Worm (Caenorhabditis elegans): ENCODE measurements around the gene ceh-32.

The ceh-32 gene

DNA sequence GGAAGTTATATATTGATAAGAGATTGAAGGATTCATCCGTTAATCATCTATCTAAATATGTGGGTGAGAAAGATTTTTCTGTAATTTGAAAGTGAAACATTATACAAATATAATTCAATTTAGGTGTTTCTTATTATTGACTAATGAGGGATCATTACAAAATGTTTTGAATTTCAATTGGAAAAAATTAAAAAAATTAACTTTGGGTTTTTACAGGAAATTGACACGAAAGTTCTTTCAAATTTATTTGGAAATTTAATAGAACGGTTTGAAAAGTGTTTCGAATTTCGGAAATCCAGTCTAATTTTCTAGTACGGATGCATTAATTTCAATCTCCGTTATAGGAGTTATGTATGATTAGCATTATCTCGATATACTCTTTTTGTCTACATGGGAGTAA, 52.1 kb downstream of the ceh-32 start:
- TF ChIP-seq mdl-1 (tag; optimal IDR thresholded peaks at IDR 0.05): no peak
- TF ChIP-seq nhr-76 (tag; optimal IDR thresholded peaks at IDR 0.05): no peak
- TF ChIP-seq nhr-28 (tag; optimal IDR thresholded peaks at IDR 0.05): no peak
- TF ChIP-seq lsy-12 (tag; optimal IDR thresholded peaks at IDR 0.05): no peak
- TF ChIP-seq nhr-11 (tag; optimal IDR thresholded peaks at IDR 0.05): no peak
- TF ChIP-seq pqm-1 (tag; optimal IDR thresholded peaks at IDR 0.05): no peak
- TF ChIP-seq ama-1 (optimal IDR thresholded peaks at IDR 0.05): no peak
- no peak for TF ChIP-seq ceh-16 (tag; optimal IDR thresholded peaks at IDR 0.05)
- TF ChIP-seq nhr-25 (tag; optimal IDR thresholded peaks at IDR 0.05): no peak
- no peak for TF ChIP-seq egl-5 (tag; optimal IDR thresholded peaks at IDR 0.05)
- TF ChIP-seq eor-1 (tag; optimal IDR thresholded peaks at IDR 0.05): no peak
- TF ChIP-seq ZK546.5 (tag; optimal IDR thresholded peaks at IDR 0.05): no peak
- no peak for TF ChIP-seq lin-39 (tag; optimal IDR thresholded peaks at IDR 0.05)
- TF ChIP-seq hmg-11 (tag; optimal IDR thresholded peaks at IDR 0.05): no peak
- no peak for TF ChIP-seq elt-3 (tag; optimal IDR thresholded peaks at IDR 0.05)
- TF ChIP-seq snpc-4 (tag; optimal IDR thresholded peaks at IDR 0.05): no peak
- no peak for TF ChIP-seq daf-12 (tag; optimal IDR thresholded peaks at IDR 0.05)
- TF ChIP-seq nfya-1 (tag; optimal IDR thresholded peaks at IDR 0.05; ENCODE audit: insufficient read depth): no peak
- TF ChIP-seq ceh-28 (tag; optimal IDR thresholded peaks at IDR 0.05): no peak
